Fruit fly (Drosophila melanogaster) whole organism, embryonic: ENCODE data around the gene mats.

ENCODE experiments used
- Abd-B ChIP-seq: fragments of 200-800 bp; sonication (Bioruptor generic); optimal IDR thresholded peaks from 2 replicates; lab custom pipeline; 2018; ENCODE audit warnings: missing biosample characterization, mild to moderate bottlenecking, missing genetic modification characterization, moderate library complexity
- Antp ChIP-seq: fragments of 200-800 bp; sonication (Bioruptor generic); optimal IDR thresholded peaks from 3 replicates; lab custom pipeline; 2016; ENCODE audit warnings: missing biosample characterization, missing genetic modification characterization
- CG10462 ChIP-seq: fragments of 200-800 bp; sonication (Bioruptor generic); optimal IDR thresholded peaks from 2 replicates; lab custom pipeline; 2016; ENCODE audit warnings: missing biosample characterization, missing genetic modification characterization
- CG10543 ChIP-seq: fragments of 200-800 bp; sonication (Bioruptor generic); optimal IDR thresholded peaks from 3 replicates; lab custom pipeline; 2017; ENCODE audit warnings: missing biosample characterization, mild to moderate bottlenecking, missing genetic modification characterization, moderate library complexity
- CG11695 ChIP-seq: fragments of 200-800 bp; sonication (Bioruptor generic); IDR thresholded peaks from 3 replicates; pipeline ENCODE4 v1.3.6; 2022; ENCODE audit warnings: missing biosample characterization, missing genetic modification characterization
- CG13296 ChIP-seq: fragments of 200-800 bp; sonication (Bioruptor generic); optimal IDR thresholded peaks from 3 replicates; lab custom pipeline; 2018; ENCODE audit warnings: missing biosample characterization, mild to moderate bottlenecking, missing genetic modification characterization
- CG1602 ChIP-seq: fragments of 200-800 bp; sonication (Bioruptor generic); optimal IDR thresholded peaks from 3 replicates; lab custom pipeline; 2016; ENCODE audit warnings: missing biosample characterization, missing genetic modification characterization
- CG1603 ChIP-seq: fragments of 200-800 bp; sonication (Bioruptor generic); optimal IDR thresholded peaks from 2 replicates; lab custom pipeline; 2019; ENCODE audit warnings: missing biosample characterization, mild to moderate bottlenecking, missing genetic modification characterization, moderate library complexity
- CG1792 ChIP-seq: fragments of 200-800 bp; sonication (Bioruptor generic); optimal IDR thresholded peaks from 2 replicates; lab custom pipeline; 2016; ENCODE audit warnings: missing biosample characterization, missing genetic modification characterization
- CG18599 ChIP-seq: fragments of 200-800 bp; sonication (Bioruptor generic); optimal IDR thresholded peaks from 3 replicates; lab custom pipeline; 2017; ENCODE audit warnings: missing biosample characterization, missing genetic modification characterization, mild to moderate bottlenecking, moderate library complexity, missing genetic modification reagents
- CG2202 ChIP-seq: fragments of 200-800 bp; sonication (Bioruptor generic); optimal IDR thresholded peaks from 2 replicates; lab custom pipeline; 2018; ENCODE audit warnings: missing biosample characterization, mild to moderate bottlenecking, missing genetic modification characterization
- CG32772 ChIP-seq: fragments of 200-800 bp; sonication (Bioruptor generic); IDR thresholded peaks from 2 replicates; pipeline ENCODE4 v1.3.6; 2022; ENCODE audit warnings: missing biosample characterization, missing genetic modification characterization
- CG4282 ChIP-seq: fragments of 200-800 bp; sonication (Bioruptor generic); optimal IDR thresholded peaks from 2 replicates; lab custom pipeline; 2016; ENCODE audit warnings: missing biosample characterization, missing genetic modification characterization
- CG8281 ChIP-seq: fragments of 200-800 bp; sonication (Bioruptor generic); optimal IDR thresholded peaks from 2 replicates; lab custom pipeline; 2018; ENCODE audit warnings: missing biosample characterization, mild to moderate bottlenecking, missing genetic modification characterization, moderate library complexity
- CG8944 ChIP-seq: fragments of 200-800 bp; sonication (Bioruptor generic); optimal IDR thresholded peaks from 3 replicates; lab custom pipeline; 2016; ENCODE audit warnings: missing biosample characterization, missing genetic modification characterization
- CG9609 ChIP-seq: fragments of 200-800 bp; sonication (Bioruptor generic); optimal IDR thresholded peaks from 3 replicates; lab custom pipeline; 2016; ENCODE audit warnings: missing biosample characterization, missing genetic modification characterization
- CG9797 ChIP-seq: fragments of 200-800 bp; sonication (Bioruptor generic); optimal IDR thresholded peaks from 3 replicates; lab custom pipeline; 2018; ENCODE audit warnings: missing biosample characterization, mild to moderate bottlenecking, missing genetic modification characterization
- CHES-1-like ChIP-seq: fragments of 200-800 bp; sonication (Bioruptor generic); optimal IDR thresholded peaks from 2 replicates; lab custom pipeline; 2016; ENCODE audit warnings: missing biosample characterization, missing genetic modification characterization
- CTCF ChIP-seq: fragments of 200-800 bp; sonication (Bioruptor generic); optimal IDR thresholded peaks from 2 replicates; lab custom pipeline; 2017; ENCODE audit warnings: missing biosample characterization, mild to moderate bottlenecking, missing genetic modification characterization, moderate library complexity
- D19B ChIP-seq: fragments of 200-800 bp; sonication (Bioruptor generic); optimal IDR thresholded peaks from 2 replicates; lab custom pipeline; 2017; ENCODE audit warnings: missing biosample characterization, mild to moderate bottlenecking, missing genetic modification characterization
- Ets65A ChIP-seq: fragments of 200-800 bp; sonication (Bioruptor generic); peaks from one replicate; lab custom pipeline; 2016; ENCODE audit warnings: missing biosample characterization, missing genetic modification characterization
- Gug ChIP-seq: fragments of 200-800 bp; sonication (Bioruptor generic); IDR thresholded peaks from 4 replicates; pipeline ENCODE4 v1.3.6; 2022; ENCODE audit warnings: missing biosample characterization, missing genetic modification characterization
- Hand ChIP-seq: fragments of 200-800 bp; sonication (Bioruptor generic); optimal IDR thresholded peaks from 2 replicates; lab custom pipeline; 2017; ENCODE audit warnings: mild to moderate bottlenecking, missing biosample characterization, missing genetic modification reagents, missing genetic modification characterization
- Hr51 ChIP-seq, 2 experiments: fragments of 200-800 bp; sonication (Bioruptor generic); optimal IDR thresholded peaks; 2 replicates in 1 of 2; 3 replicates in 1 of 2; lab custom pipeline; 2016 to 2018; ENCODE audit warnings: missing biosample characterization in 2 of 2, missing genetic modification characterization in 2 of 2, mild to moderate bottlenecking in 1 of 2, moderate library complexity in 1 of 2
- MBD-R2 ChIP-seq: fragments of 200-800 bp; sonication (Bioruptor generic); IDR thresholded peaks from 2 replicates; pipeline ENCODE4 v1.3.6; 2022; ENCODE audit warnings: missing biosample characterization, missing genetic modification characterization
- Med ChIP-seq: fragments of 200-800 bp; sonication (Bioruptor generic); peaks from one replicate; lab custom pipeline; 2016; ENCODE audit warnings: missing biosample characterization, missing genetic modification characterization, mild to moderate bottlenecking, inconsistent platforms, moderate library complexity
- Mes4 ChIP-seq: fragments of 200-800 bp; sonication (Bioruptor generic); optimal IDR thresholded peaks from 2 replicates; lab custom pipeline; 2016; ENCODE audit warnings: missing biosample characterization, missing genetic modification characterization
- Mrtf ChIP-seq: fragments of 200-800 bp; sonication (Bioruptor generic); IDR thresholded peaks from 3 replicates; pipeline ENCODE4 v1.3.6; 2022; ENCODE audit warnings: missing biosample characterization, missing genetic modification characterization
- Myb ChIP-seq: fragments of 200-800 bp; sonication (Bioruptor generic); optimal IDR thresholded peaks from 2 replicates; lab custom pipeline; 2016; ENCODE audit warnings: missing biosample characterization, missing genetic modification characterization
- Side ChIP-seq: fragments of 200-800 bp; sonication (Bioruptor generic); optimal IDR thresholded peaks from 2 replicates; lab custom pipeline; 2016; ENCODE audit warnings: missing biosample characterization, missing genetic modification characterization
- Xrp1 ChIP-seq: fragments of 200-800 bp; sonication (Bioruptor generic); IDR thresholded peaks from 2 replicates; pipeline ENCODE4 v1.3.6; 2022; ENCODE audit warnings: missing biosample characterization, missing genetic modification characterization
- az2 ChIP-seq: fragments of 200-800 bp; sonication (Bioruptor generic); optimal IDR thresholded peaks from 3 replicates; lab custom pipeline; 2016; ENCODE audit warnings: missing biosample characterization, missing genetic modification characterization
- crp ChIP-seq, 2 experiments: fragments of 200-800 bp; sonication (Bioruptor generic); optimal IDR thresholded peaks; 2 replicates in 1 of 2; 3 replicates in 1 of 2; lab custom pipeline; 2017; ENCODE audit warnings: missing biosample characterization in 2 of 2, missing genetic modification characterization in 2 of 2, mild to moderate bottlenecking in 1 of 2, moderate library complexity in 1 of 2
- cwo ChIP-seq: fragments of 200-800 bp; sonication (Bioruptor generic); optimal IDR thresholded peaks from 3 replicates; lab custom pipeline; 2017; ENCODE audit warnings: missing biosample characterization, missing genetic modification characterization, mild to moderate bottlenecking, moderate library complexity, missing genetic modification reagents
- dm ChIP-seq: fragments of 200-800 bp; sonication (Bioruptor generic); optimal IDR thresholded peaks from 3 replicates; lab custom pipeline; 2016; ENCODE audit warnings: missing biosample characterization, missing genetic modification characterization
- dysf ChIP-seq: fragments of 200-800 bp; sonication (Bioruptor generic); IDR thresholded peaks from 3 replicates; pipeline ENCODE4 v1.3.6; 2022; ENCODE audit warnings: missing biosample characterization, missing genetic modification characterization
- ftz-f1 ChIP-seq: fragments of 200-800 bp; sonication (Bioruptor generic); optimal IDR thresholded peaks from 2 replicates; lab custom pipeline; 2016; ENCODE audit warnings: missing biosample characterization, missing genetic modification characterization
- gro ChIP-seq: fragments of 200-800 bp; sonication (Bioruptor generic); optimal IDR thresholded peaks from 2 replicates; lab custom pipeline; 2016; ENCODE audit warnings: missing biosample characterization, missing genetic modification characterization
- gsb ChIP-seq: fragments of 200-800 bp; sonication (Bioruptor generic); IDR thresholded peaks from 2 replicates; pipeline ENCODE4 v1.3.6; 2022; ENCODE audit warnings: missing biosample characterization, missing genetic modification characterization
- gt ChIP-seq: fragments of 200-800 bp; sonication (Bioruptor generic); IDR thresholded peaks from 2 replicates; pipeline ENCODE4 v1.3.6; 2022; ENCODE audit warnings: missing biosample characterization, missing genetic modification characterization
- jumu ChIP-seq: fragments of 200-800 bp; sonication (Bioruptor generic); optimal IDR thresholded peaks from 3 replicates; lab custom pipeline; 2016; ENCODE audit warnings: missing biosample characterization, missing genetic modification characterization
- lab ChIP-seq: fragments of 200-800 bp; sonication (Bioruptor generic); optimal IDR thresholded peaks from 3 replicates; lab custom pipeline; 2017; ENCODE audit warnings: missing biosample characterization, missing genetic modification characterization, mild to moderate bottlenecking, moderate library complexity, missing genetic modification reagents
- nerfin-1 ChIP-seq: fragments of 200-800 bp; sonication (Bioruptor generic); optimal IDR thresholded peaks from 3 replicates; lab custom pipeline; 2019; ENCODE audit warnings: missing biosample characterization, mild to moderate bottlenecking, missing genetic modification characterization, moderate library complexity
- onecut ChIP-seq: fragments of 200-800 bp; sonication (Bioruptor generic); IDR thresholded peaks from 2 replicates; pipeline ENCODE4 v1.3.6; 2022; ENCODE audit warnings: missing biosample characterization, missing genetic modification characterization
- pan ChIP-seq, 4 experiments: fragments of >200 bp in 3 of 4; fragments of 200-800 bp in 1 of 4; sonication (Bioruptor generic) in 1 of 4; optimal IDR thresholded peaks in 3 of 4; IDR thresholded peaks in 1 of 4; 2 replicates each; pipeline versions ENCODE4 v1.3.6 to Lab custom; 2017 to 2022; ENCODE audit warnings: missing biosample characterization in 2 of 4, missing genetic modification characterization in 2 of 4, mixed read lengths in 1 of 4
- pho ChIP-seq: fragments of 200-800 bp; sonication (Bioruptor generic); optimal IDR thresholded peaks from 2 replicates; lab custom pipeline; 2016; ENCODE audit warnings: missing biosample characterization, missing genetic modification characterization
- row ChIP-seq: fragments of 200-800 bp; sonication (Bioruptor generic); IDR thresholded peaks from 3 replicates; pipeline ENCODE4 v1.3.6; 2022; ENCODE audit warnings: missing biosample characterization, missing genetic modification characterization
- tap ChIP-seq: fragments of 200-800 bp; optimal IDR thresholded peaks from 3 replicates; lab custom pipeline; 2019; ENCODE audit warnings: missing biosample characterization, mild to moderate bottlenecking, missing genetic modification characterization, moderate library complexity
- tin ChIP-seq: fragments of 200-800 bp; sonication (Bioruptor generic); optimal IDR thresholded peaks from 3 replicates; lab custom pipeline; 2016; ENCODE audit warnings: missing biosample characterization, missing genetic modification characterization

Gene mats

DNA sequence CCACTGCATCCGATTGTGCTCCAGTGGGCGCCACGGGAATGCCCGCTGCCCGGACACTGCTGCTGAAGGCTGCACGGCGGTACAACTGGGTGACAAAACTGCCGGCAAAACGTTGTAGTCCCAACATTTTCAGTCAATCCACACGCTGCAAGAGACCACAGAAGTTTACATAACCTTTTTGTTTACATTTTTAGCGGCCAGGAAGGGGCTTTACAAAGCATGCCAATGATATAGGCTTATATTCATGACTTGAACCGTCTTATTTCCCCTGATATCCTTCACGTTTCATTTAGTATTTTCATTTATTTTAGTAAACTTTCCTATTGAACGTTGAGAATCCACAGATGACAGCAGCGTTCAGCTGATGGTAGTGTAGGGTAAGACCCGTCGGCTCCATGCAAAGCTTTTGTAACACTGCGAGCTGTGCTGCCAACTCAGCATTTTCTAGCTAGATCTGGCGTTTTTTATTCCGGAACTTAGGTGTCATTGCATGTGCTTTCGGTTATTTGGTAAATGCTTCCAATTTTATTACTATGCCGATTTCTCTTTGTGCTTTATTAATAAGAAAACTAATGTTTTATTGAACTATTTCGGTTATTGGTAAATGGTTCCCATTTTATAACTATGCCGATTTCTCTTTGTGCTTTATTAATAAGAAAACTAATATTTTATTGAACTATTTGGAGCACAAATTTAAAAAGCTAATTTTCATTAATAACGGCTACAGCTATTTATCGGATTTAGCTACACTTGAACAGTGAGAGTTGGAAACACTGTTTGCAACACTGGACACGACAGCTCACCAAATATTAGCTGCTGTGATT, 10.2 kb upstream of the mats start, which contains the start of the genes CG13850 and lqfR (continued):
- TF ChIP-seq Gug (GFP tag; lab: Robert Waterston, UW) (peak; percentile 59; the same call in 3 of the 4 replicates), CG32772 (GFP tag; lab: Robert Waterston, UW) (no peak), CTCF (GFP tag; lab: Kevin White, UChicago) (no peak), crp (GFP tag; optimal IDR thresholded peaks at IDR 0.05; lab: Kevin White, UChicago) (peak; percentile 21 to 84), cwo (GFP tag; lab: Kevin White, UChicago) (peak; percentile 58), gt (no peak), CG13296 (GFP tag; lab: Kevin White, UChicago) (peak; percentile 46), CG4282 (GFP tag; lab: Kevin White, UChicago) (peak; percentile 51), CG8944 (GFP tag; lab: Kevin White, UChicago) (peak; percentile 72), nerfin-1 (tag; lab: Kevin White, UChicago) (peak; percentile 33), CG9797 (GFP tag; lab: Kevin White, UChicago) (peak; percentile 22), ftz-f1 (peak; percentile 12), dm (peak; percentile 80), Hand (GFP tag; lab: Kevin White, UChicago) (peak; percentile 6), CG1603 (tag; lab: Kevin White, UChicago) (peak; percentile 3), pho (GFP tag; lab: Kevin White, UChicago) (peak; percentile 86), CHES-1-like (GFP tag; lab: Kevin White, UChicago) (peak; percentile 64), CG1602 (GFP tag; lab: Kevin White, UChicago) (peak; percentile 78), Side (GFP tag; lab: Kevin White, UChicago) (peak; percentile 66), CG2202 (tag; lab: Kevin White, UChicago) (peak; percentile 6), tin (peak; percentile 79), lab (GFP tag; lab: Kevin White, UChicago) (peak; percentile 76), CG9609 (peak; percentile 81), gro (GFP tag; lab: Kevin White, UChicago) (peak; percentile 48), CG10543 (peak; percentile 82), az2 (GFP tag; lab: Kevin White, UChicago) (peak; percentile 71), MBD-R2 (peak; percentile 76), Myb (GFP tag; lab: Kevin White, UChicago) (peak; percentile 83), jumu (peak; percentile 81), Med (GFP tag; lab: Kevin White, UChicago) (peak; percentile 96), CG11695 (GFP tag; lab: Robert Waterston, UW) (no peak), CG10462 (GFP tag; lab: Kevin White, UChicago) (peak; percentile 58), tap (tag; lab: Kevin White, UChicago) (no peak), Abd-B (GFP tag; lab: Kevin White, UChicago) (peak; percentile 79), Mrtf (GFP tag; lab: Robert Waterston, UW) (peak; percentile 40; the same call in 1 of the 3 replicates), CG1792 (GFP tag; lab: Kevin White, UChicago) (peak; percentile 29), CG8281 (tag; lab: Kevin White, UChicago) (peak; percentile 44), pan (optimal IDR thresholded peaks at IDR 0.05; lab: Kevin White, UChicago) (no peak), pan (GFP tag; optimal IDR thresholded peaks at IDR 0.05 in 1 of 2, IDR thresholded peaks at IDR 0.05 in 1 of 2) (no peak), CG18599 (GFP tag; lab: Kevin White, UChicago) (peak; percentile 53), dysf (peak; percentile 75; the same call in 2 of the 3 replicates), D19B (peak; percentile 66), row (GFP tag; lab: Robert Waterston, UW) (peak; percentile 90), Antp (peak; percentile 69), Mes4 (peak; percentile 26), Ets65A (GFP tag; lab: Kevin White, UChicago) (peak; percentile 99), gsb (GFP tag; lab: Robert Waterston, UW) (no peak), Xrp1 (GFP tag; lab: Robert Waterston, UW) (peak; percentile 45; the same call in 1 of the 2 replicates), onecut (GFP tag; lab: Robert Waterston, UW) (peak; percentile 41; the same call in 1 of the 2 replicates), Hr51 (GFP tag; optimal IDR thresholded peaks at IDR 0.05; lab: Kevin White, UChicago) (peak in 1 of 2 experiments; percentile 80)
